Worm (Caenorhabditis elegans): ENCODE results near the gene T09A5.14.
A peak's percentile ranks its signal among the peaks of the same experiment; 100 is the strongest.

T09A5.14 gene

DNA sequence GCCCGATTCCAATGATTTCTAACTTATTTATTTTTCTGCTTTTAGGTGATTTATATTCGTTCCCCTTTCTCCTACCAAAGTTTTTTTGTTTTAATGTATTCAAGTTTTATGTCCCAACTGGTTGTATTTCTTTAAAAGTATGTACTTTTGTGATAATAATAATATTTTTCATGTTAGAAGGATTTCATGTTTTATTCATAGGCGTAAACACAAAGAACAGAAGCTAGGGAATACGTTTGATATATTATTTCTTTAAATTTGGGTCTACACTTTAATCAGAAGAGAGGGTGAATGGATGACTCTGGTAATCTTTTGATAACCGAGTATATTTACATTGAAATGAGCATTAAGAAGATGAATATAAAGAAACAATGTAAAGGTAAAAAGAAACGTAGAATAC is 33.9 kb downstream of the T09A5.14 start (continued):
- TF ChIP-seq cebp-1 (GFP tag; IDR thresholded peaks at IDR 0.05) (no peak), cebp-1 (tag; optimal IDR thresholded peaks at IDR 0.05) (peak; percentile 6), madf-3 (GFP tag; IDR thresholded peaks at IDR 0.05) (0 out of 2 replicates have a peak, but pooled peaks have one; percentile 7), lin-54 (GFP tag; optimal IDR thresholded peaks at IDR 0.05) (peak; percentile 1), fkh-3 (tag; optimal IDR thresholded peaks at IDR 0.05) (no peak), T26A5.8 (tag; optimal IDR thresholded peaks at IDR 0.05) (no peak), ztf-22 (GFP tag; optimal IDR thresholded peaks at IDR 0.05) (no peak), attf-6 (GFP tag; IDR thresholded peaks at IDR 0.05) (no peak), tlf-1 (GFP tag; optimal IDR thresholded peaks at IDR 0.05) (peak; percentile 24), tbp1 (GFP tag; optimal IDR thresholded peaks at IDR 0.05) (peak; percentile 21), ztf-6 (GFP tag; IDR thresholded peaks at IDR 0.05) (no peak), cebp-2 (GFP tag; IDR thresholded peaks at IDR 0.05) (0 out of 2 replicates have a peak, but pooled peaks have one; percentile 33), hlh-12 (tag; optimal IDR thresholded peaks at IDR 0.05) (no peak), dpff-1 (tag; optimal IDR thresholded peaks at IDR 0.05) (peak; percentile 33), ztf-3 (GFP tag; optimal IDR thresholded peaks at IDR 0.05) (no peak), F33H1.4 (GFP tag; IDR thresholded peaks at IDR 0.05) (0 out of 2 replicates have a peak, but pooled peaks have one; percentile 21), snpc-3.4 (tag; optimal IDR thresholded peaks at IDR 0.05) (peak; percentile 72), let-526 (GFP tag; IDR thresholded peaks at IDR 0.05) (no peak), lin-26 (GFP tag; IDR thresholded peaks at IDR 0.05) (peak; percentile 68), unc-130 (GFP tag; optimal IDR thresholded peaks at IDR 0.05) (peak; percentile 76), bed-2 (GFP tag; IDR thresholded peaks at IDR 0.05) (no peak)

DNA sequence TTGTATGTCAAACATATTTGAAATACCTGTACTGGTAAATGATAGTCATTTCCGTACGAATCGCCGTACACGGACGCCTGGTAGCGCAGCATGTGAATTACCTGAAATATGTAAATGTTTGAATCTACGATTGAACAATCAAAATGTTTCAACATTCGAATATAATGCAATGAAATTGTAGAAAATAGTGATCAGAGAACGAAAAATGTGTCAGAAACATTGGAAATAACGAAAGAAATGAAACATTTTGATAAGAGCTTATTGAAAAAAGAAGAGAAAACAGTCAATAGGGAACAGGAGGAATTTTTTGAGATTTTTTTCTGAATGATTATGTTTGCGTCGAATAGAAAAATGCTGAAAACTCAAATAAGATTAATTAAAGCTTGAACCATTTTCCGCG is 37.9 kb downstream of the T09A5.14 start, which contains the start of gene ztf-17:
Gene ztf-17, minus strand, starts transcription at position 101 of the 400 bp plus-strand sequence.
- no peak for TF ChIP-seq nfyb-1 (GFP tag; IDR thresholded peaks at IDR 0.05)

DNA sequence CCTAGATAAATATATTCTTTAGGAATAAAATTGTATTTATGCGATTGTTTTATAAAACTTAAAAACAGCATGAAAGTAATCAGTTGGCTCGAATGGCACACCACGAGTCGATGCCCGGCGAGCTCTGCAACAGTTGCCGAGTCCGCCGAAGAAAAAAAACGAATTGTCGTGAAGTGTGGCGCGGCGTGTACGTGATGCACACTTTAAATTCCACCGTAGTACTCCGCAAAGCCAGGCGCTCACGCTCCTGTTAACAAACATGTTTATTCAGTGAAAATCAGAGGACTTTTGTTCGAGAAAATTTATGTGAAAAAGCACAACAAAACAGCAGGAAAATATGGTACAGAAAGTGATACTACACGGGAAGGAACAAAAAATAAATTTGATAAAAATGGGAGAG is 38.5 kb downstream of the T09A5.14 start:
- TF ChIP-seq B0019.2 (GFP tag; conservative IDR thresholded peaks at IDR 0.05), result no peak
- TF ChIP-seq hmg-20 (GFP tag; IDR thresholded peaks at IDR 0.05), result no peak
- no peak for TF ChIP-seq let-607 (tag; optimal IDR thresholded peaks at IDR 0.05)
- 0 out of 2 replicates have a peak, but pooled peaks have one; percentile 37 for TF ChIP-seq Y56A3A.18 (GFP tag; IDR thresholded peaks at IDR 0.05)
- TF ChIP-seq ceh-79 (tag; optimal IDR thresholded peaks at IDR 0.05), result no peak
- TF ChIP-seq ztf-26 (tag; optimal IDR thresholded peaks at IDR 0.05), result no peak
- TF ChIP-seq atf-7 (tag; optimal IDR thresholded peaks at IDR 0.05), result no peak
- TF ChIP-seq B0261.1 (tag; optimal IDR thresholded peaks at IDR 0.05), result no peak
- no peak for TF ChIP-seq die-1 (tag; optimal IDR thresholded peaks at IDR 0.05)
- no peak for TF ChIP-seq hlh-12 (tag; optimal IDR thresholded peaks at IDR 0.05)
- no peak for TF ChIP-seq T26A5.8 (tag; optimal IDR thresholded peaks at IDR 0.05)
- TF ChIP-seq ekl-4 (GFP tag; IDR thresholded peaks at IDR 0.05), result peak; percentile 54; the same call in 1 of the 2 replicates
- TF ChIP-seq lag-1 (GFP tag; IDR thresholded peaks at IDR 0.05), result no peak
- no peak for TF ChIP-seq unc-130 (GFP tag; optimal IDR thresholded peaks at IDR 0.05)
- peak; percentile 42; the same call in 1 of the 2 replicates for TF ChIP-seq hmg-1.2 (GFP tag; IDR thresholded peaks at IDR 0.05)
- no peak for TF ChIP-seq F52B5.7 (tag; optimal IDR thresholded peaks at IDR 0.05)
- TF ChIP-seq F55B11.4 (tag; optimal IDR thresholded peaks at IDR 0.05; ENCODE audit: borderline replicate concordance, insufficient read depth), result no peak
- TF ChIP-seq attf-5 (GFP tag; optimal IDR thresholded peaks at IDR 0.05), result peak; percentile 65
- no peak for TF ChIP-seq snpc-1.1 (tag; optimal IDR thresholded peaks at IDR 0.05; ENCODE audit: insufficient read depth)
- no peak for TF ChIP-seq madf-10 (tag; optimal IDR thresholded peaks at IDR 0.05)
- no peak for TF ChIP-seq F57A8.1 (GFP tag; optimal IDR thresholded peaks at IDR 0.05)
- TF ChIP-seq ztf-6 (GFP tag; IDR thresholded peaks at IDR 0.05), result no peak
- TF ChIP-seq madf-8 (GFP tag; conservative IDR thresholded peaks at IDR 0.05), result no peak
- no peak for TF ChIP-seq F10E7.11 (tag; optimal IDR thresholded peaks at IDR 0.05)
- peak; percentile 33; the same call in 1 of the 2 replicates for TF ChIP-seq D2030.7 (GFP tag; IDR thresholded peaks at IDR 0.05)
- TF ChIP-seq B0035.1 (tag; optimal IDR thresholded peaks at IDR 0.05), result no peak
- no peak for TF ChIP-seq mes-4 (tag; optimal IDR thresholded peaks at IDR 0.05)
- TF ChIP-seq F22D6.2 (tag; optimal IDR thresholded peaks at IDR 0.05), result no peak
- TF ChIP-seq ztf-22 (GFP tag; optimal IDR thresholded peaks at IDR 0.05), result no peak

All from whole organism, young adult.